Fruit fly (Drosophila melanogaster) whole organism, embryonic: ENCODE data around the gene CG13123.
A peak's percentile ranks its signal among the peaks of the same experiment; 100 is the strongest.

Source experiments
- Ada2b ChIP-seq: fragments of 200-800 bp; sonication (Bioruptor generic); IDR thresholded peaks from 2 replicates; pipeline ENCODE4 v1.3.6; 2022; ENCODE audit warnings: missing biosample characterization, missing genetic modification characterization
- Atf6 ChIP-seq: fragments of 200-800 bp; sonication (Bioruptor generic); IDR thresholded peaks from 2 replicates; pipeline ENCODE4 v1.3.6; 2022; ENCODE audit warnings: missing biosample characterization, missing genetic modification characterization
- B-H2 ChIP-seq: fragments of 200-800 bp; sonication (Bioruptor generic); optimal IDR thresholded peaks from 2 replicates; lab custom pipeline; 2018; ENCODE audit warnings: missing biosample characterization, mild to moderate bottlenecking, missing genetic modification characterization
- CG10431 ChIP-seq: fragments of 200-800 bp; sonication (Bioruptor generic); optimal IDR thresholded peaks from 3 replicates; lab custom pipeline; 2018; ENCODE audit warnings: missing biosample characterization, mild to moderate bottlenecking, missing genetic modification characterization
- CG10959 ChIP-seq: fragments of 200-800 bp; sonication (Bioruptor generic); IDR thresholded peaks from 2 replicates; pipeline ENCODE4 v1.3.6; 2022; ENCODE audit warnings: missing biosample characterization, missing genetic modification characterization
- CG12071 ChIP-seq: fragments of 200-800 bp; sonication (Bioruptor generic); optimal IDR thresholded peaks from 3 replicates; lab custom pipeline; 2018; ENCODE audit warnings: missing biosample characterization, mild to moderate bottlenecking, missing genetic modification characterization
- CG12155 ChIP-seq: fragments of 200-800 bp; sonication (Bioruptor generic); optimal IDR thresholded peaks from 3 replicates; lab custom pipeline; 2016; ENCODE audit warnings: missing biosample characterization, missing genetic modification characterization
- CG13296 ChIP-seq: fragments of 200-800 bp; sonication (Bioruptor generic); optimal IDR thresholded peaks from 3 replicates; lab custom pipeline; 2018; ENCODE audit warnings: missing biosample characterization, mild to moderate bottlenecking, missing genetic modification characterization
- CG13894 ChIP-seq: fragments of 200-800 bp; sonication (Bioruptor generic); optimal IDR thresholded peaks from 3 replicates; lab custom pipeline; 2018; ENCODE audit warnings: missing biosample characterization, mild to moderate bottlenecking, missing genetic modification characterization, moderate library complexity
- CG14050 ChIP-seq: fragments of 200-800 bp; sonication (Bioruptor generic); IDR thresholded peaks from 3 replicates; pipeline ENCODE4 v1.3.6; 2022; ENCODE audit warnings: missing biosample characterization, missing genetic modification characterization
- CG17328 ChIP-seq: fragments of 200-800 bp; sonication (Bioruptor generic); IDR thresholded peaks from 2 replicates; pipeline ENCODE4 v1.3.6; 2022; ENCODE audit warnings: missing biosample characterization, missing genetic modification characterization
- CG17568 ChIP-seq: fragments of 200-800 bp; sonication (Bioruptor generic); optimal IDR thresholded peaks from 2 replicates; lab custom pipeline; 2018; ENCODE audit warnings: missing biosample characterization, mild to moderate bottlenecking, missing genetic modification characterization, moderate library complexity
- CG17829 ChIP-seq: fragments of 200-800 bp; optimal IDR thresholded peaks from 2 replicates; lab custom pipeline; 2019; ENCODE audit warnings: missing biosample characterization, mild to moderate bottlenecking, missing genetic modification characterization, moderate library complexity
- CG18011 ChIP-seq: fragments of 200-800 bp; sonication (Bioruptor generic); optimal IDR thresholded peaks from 2 replicates; lab custom pipeline; 2017; ENCODE audit warnings: missing biosample characterization, missing genetic modification characterization, mild to moderate bottlenecking, moderate library complexity, missing genotype
- CG2678 ChIP-seq: fragments of 200-800 bp; sonication (Bioruptor generic); optimal IDR thresholded peaks from 3 replicates; lab custom pipeline; 2019; ENCODE audit warnings: missing biosample characterization, mild to moderate bottlenecking, missing genetic modification characterization, moderate library complexity
- CG2889 ChIP-seq: fragments of 200-800 bp; sonication (Bioruptor generic); IDR thresholded peaks from 3 replicates; pipeline ENCODE4 v1.3.6; 2022; ENCODE audit warnings: missing biosample characterization, missing genetic modification characterization
- CG31224 ChIP-seq: fragments of 200-800 bp; sonication (Bioruptor generic); IDR thresholded peaks from 2 replicates; pipeline ENCODE4 v1.3.6; 2022; ENCODE audit warnings: missing biosample characterization, missing genetic modification characterization
- CG5180 ChIP-seq: fragments of 200-800 bp; sonication (Bioruptor generic); optimal IDR thresholded peaks from 3 replicates; lab custom pipeline; 2017; ENCODE audit warnings: missing biosample characterization, missing genetic modification characterization, mild to moderate bottlenecking, moderate library complexity, missing genetic modification reagents
- CG7928 ChIP-seq: fragments of 200-800 bp; sonication (Bioruptor generic); optimal IDR thresholded peaks from 2 replicates; lab custom pipeline; 2017; ENCODE audit warnings: missing biosample characterization, mild to moderate bottlenecking, missing genetic modification characterization
- CG8388 ChIP-seq: fragments of 200-800 bp; sonication (Bioruptor generic); optimal IDR thresholded peaks from 2 replicates; lab custom pipeline; 2019; ENCODE audit warnings: missing biosample characterization, mild to moderate bottlenecking, missing genetic modification characterization, moderate library complexity
- CG9817 ChIP-seq: fragments of 200-800 bp; sonication (Bioruptor generic); optimal IDR thresholded peaks from 2 replicates; lab custom pipeline; 2018; ENCODE audit warnings: missing biosample characterization, mild to moderate bottlenecking, missing genetic modification characterization, moderate library complexity
- CTCF ChIP-seq: fragments of 200-800 bp; sonication (Bioruptor generic); optimal IDR thresholded peaks from 2 replicates; lab custom pipeline; 2017; ENCODE audit warnings: missing biosample characterization, mild to moderate bottlenecking, missing genetic modification characterization, moderate library complexity
- D19A ChIP-seq: fragments of 200-800 bp; optimal IDR thresholded peaks from 3 replicates; lab custom pipeline; 2019; ENCODE audit warnings: missing biosample characterization, mild to moderate bottlenecking, missing genetic modification characterization, moderate library complexity
- ERR ChIP-seq: fragments of 200-800 bp; sonication (Bioruptor generic); optimal IDR thresholded peaks from 2 replicates; lab custom pipeline; 2016; ENCODE audit warnings: missing biosample characterization, missing genetic modification characterization
- Hand ChIP-seq: fragments of 200-800 bp; sonication (Bioruptor generic); optimal IDR thresholded peaks from 2 replicates; lab custom pipeline; 2017; ENCODE audit warnings: mild to moderate bottlenecking, missing biosample characterization, missing genetic modification reagents, missing genetic modification characterization
- Hey ChIP-seq: fragments of 200-800 bp; sonication (Bioruptor generic); optimal IDR thresholded peaks from 3 replicates; lab custom pipeline; 2018; ENCODE audit warnings: missing biosample characterization, mild to moderate bottlenecking, missing genetic modification characterization
- Hmr ChIP-seq: fragments of 200-800 bp; sonication (Bioruptor generic); optimal IDR thresholded peaks from 3 replicates; lab custom pipeline; 2017; ENCODE audit warnings: mild to moderate bottlenecking, missing biosample characterization, missing genetic modification reagents, missing genetic modification characterization
- Med ChIP-seq: fragments of 200-800 bp; sonication (Bioruptor generic); peaks from one replicate; lab custom pipeline; 2016; ENCODE audit warnings: missing biosample characterization, missing genetic modification characterization, mild to moderate bottlenecking, inconsistent platforms, moderate library complexity
- Rfx ChIP-seq: fragments of 200-800 bp; sonication (Bioruptor generic); IDR thresholded peaks from 2 replicates; pipeline ENCODE4 v1.3.6; 2022; ENCODE audit warnings: missing biosample characterization, missing genetic modification characterization
- Taf1 ChIP-seq: fragments of 200-800 bp; sonication (Bioruptor generic); IDR thresholded peaks from 2 replicates; pipeline ENCODE4 v1.3.6; 2022; ENCODE audit warnings: missing biosample characterization, missing genetic modification characterization
- Xrp1 ChIP-seq: fragments of 200-800 bp; sonication (Bioruptor generic); IDR thresholded peaks from 2 replicates; pipeline ENCODE4 v1.3.6; 2022; ENCODE audit warnings: missing biosample characterization, missing genetic modification characterization
- bab2 ChIP-seq: fragments of 200-800 bp; sonication (Bioruptor generic); optimal IDR thresholded peaks from 2 replicates; lab custom pipeline; 2016; ENCODE audit warnings: missing biosample characterization, missing genetic modification characterization
- btn ChIP-seq: fragments of 200-800 bp; sonication (Bioruptor generic); optimal IDR thresholded peaks from 2 replicates; lab custom pipeline; 2016; ENCODE audit warnings: missing biosample characterization, missing genetic modification characterization
- cad ChIP-seq: fragments of >200 bp; optimal IDR thresholded peaks from 2 replicates; lab custom pipeline; 2017; ENCODE audit warnings: missing biosample characterization, missing genetic modification characterization
- ci ChIP-seq: fragments of 200-800 bp; sonication (Bioruptor generic); IDR thresholded peaks from 3 replicates; pipeline ENCODE4 v1.3.6; 2022; ENCODE audit warnings: missing biosample characterization, missing genetic modification characterization
- crc ChIP-seq: fragments of 200-800 bp; sonication (Bioruptor generic); optimal IDR thresholded peaks from 2 replicates; lab custom pipeline; 2016; ENCODE audit warnings: missing biosample characterization, missing genetic modification characterization
- croc ChIP-seq: fragments of 200-800 bp; sonication (Bioruptor generic); conservative IDR thresholded peaks from 3 replicates; pipeline ENCODE4 v1.3.6; 2022; ENCODE audit warnings: missing biosample characterization, missing genetic modification characterization
- disco-r ChIP-seq: fragments of 200-800 bp; sonication (Bioruptor generic); optimal IDR thresholded peaks from 2 replicates; lab custom pipeline; 2016; ENCODE audit warnings: missing biosample characterization, missing genetic modification characterization
- dysf ChIP-seq: fragments of 200-800 bp; sonication (Bioruptor generic); IDR thresholded peaks from 3 replicates; pipeline ENCODE4 v1.3.6; 2022; ENCODE audit warnings: missing biosample characterization, missing genetic modification characterization
- ems ChIP-seq: fragments of 200-800 bp; sonication (Bioruptor generic); optimal IDR thresholded peaks from 3 replicates; lab custom pipeline; 2016; ENCODE audit warnings: missing biosample characterization, missing genetic modification characterization
- fru ChIP-seq: fragments of >200 bp; optimal IDR thresholded peaks from 2 replicates; lab custom pipeline; 2017
- ftz-f1 ChIP-seq: fragments of 200-800 bp; sonication (Bioruptor generic); optimal IDR thresholded peaks from 2 replicates; lab custom pipeline; 2016; ENCODE audit warnings: missing biosample characterization, missing genetic modification characterization
- gce ChIP-seq: fragments of 200-800 bp; sonication (Bioruptor generic); IDR thresholded peaks from 3 replicates; pipeline ENCODE4 v1.3.6; 2022; ENCODE audit warnings: missing biosample characterization, missing genetic modification characterization
- kay ChIP-seq: fragments of 200-800 bp; sonication (Bioruptor generic); optimal IDR thresholded peaks from 2 replicates; lab custom pipeline; 2016; ENCODE audit warnings: missing biosample characterization, missing genetic modification characterization
- ken ChIP-seq: fragments of 200-800 bp; sonication (Bioruptor generic); IDR thresholded peaks from 3 replicates; pipeline ENCODE4 v1.3.6; 2022; ENCODE audit warnings: missing biosample characterization, missing genetic modification characterization
- lola ChIP-seq, 3 experiments: fragments of >200 bp in 2 of 3; fragments of 200-800 bp in 1 of 3; sonication (Bioruptor generic) in 1 of 3; optimal IDR thresholded peaks; 2 replicates each; lab custom pipeline; 2017 to 2019; ENCODE audit warnings: missing biosample characterization in 3 of 3, missing genetic modification characterization in 3 of 3, mild to moderate bottlenecking in 1 of 3, moderate library complexity in 1 of 3
- odd ChIP-seq: fragments of 200-800 bp; sonication (Bioruptor generic); optimal IDR thresholded peaks from 2 replicates; lab custom pipeline; 2017; ENCODE audit warnings: missing biosample characterization, mild to moderate bottlenecking, missing genetic modification characterization
- pho ChIP-seq: fragments of 200-800 bp; sonication (Bioruptor generic); optimal IDR thresholded peaks from 2 replicates; lab custom pipeline; 2016; ENCODE audit warnings: missing biosample characterization, missing genetic modification characterization
- sr ChIP-seq: fragments of 200-800 bp; sonication (Bioruptor generic); IDR thresholded peaks from 3 replicates; pipeline ENCODE4 v1.3.6; 2022; ENCODE audit warnings: missing biosample characterization, missing genetic modification characterization
- usp ChIP-seq: fragments of >200 bp; optimal IDR thresholded peaks from 2 replicates; lab custom pipeline; 2017; ENCODE audit warnings: missing biosample characterization, missing genetic modification characterization
- vfl ChIP-seq: fragments of 200-800 bp; sonication (Bioruptor generic); optimal IDR thresholded peaks from 2 replicates; lab custom pipeline; 2016; ENCODE audit warnings: missing biosample characterization, missing genetic modification characterization

CG13123 gene

DNA sequence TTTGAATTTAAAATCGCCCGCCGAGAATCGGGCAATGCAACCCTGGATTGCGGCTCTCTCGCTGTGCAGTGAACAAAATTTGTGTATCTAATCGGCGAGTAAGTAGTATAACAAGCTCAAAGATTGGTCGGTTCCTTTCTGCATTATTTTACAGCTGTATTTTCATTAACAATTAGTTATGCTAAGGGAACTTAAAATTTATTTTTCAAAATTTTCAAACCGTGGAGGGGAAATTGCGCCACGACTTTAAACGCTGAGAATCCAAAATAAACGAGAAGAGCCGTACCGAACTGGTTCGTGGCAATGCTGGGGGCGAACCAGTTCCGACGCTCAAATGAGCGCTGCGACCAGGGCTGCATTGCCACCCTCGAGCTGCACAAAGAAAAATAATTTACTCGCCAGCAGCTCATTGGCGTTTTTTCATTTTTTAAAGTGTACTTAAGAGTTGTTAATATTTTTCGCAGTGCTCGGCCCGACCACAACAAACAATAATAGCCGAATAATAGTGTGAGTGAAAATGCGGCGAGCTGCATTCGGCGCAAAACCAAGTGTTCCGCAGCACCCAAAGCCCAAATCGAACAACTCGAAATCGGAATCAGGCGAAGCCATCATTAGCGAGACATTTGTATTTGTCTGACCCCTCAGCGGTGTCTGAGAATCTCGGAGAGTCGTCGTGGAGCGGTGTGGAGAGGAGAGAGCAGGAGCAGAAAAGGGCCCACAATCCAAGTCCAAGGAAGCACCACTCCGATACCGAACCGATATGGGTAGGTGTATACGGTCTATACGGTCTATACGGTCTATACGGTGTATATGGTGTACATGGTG is 34.7 kb downstream of the CG13123 start, which contains the start of gene zf30C (continued):
- peak; percentile 18 for TF ChIP-seq odd (GFP tag; lab: Kevin White, UChicago)
- peak; percentile 79 for TF ChIP-seq ERR (GFP tag; lab: Kevin White, UChicago)
- TF ChIP-seq pho (GFP tag; lab: Kevin White, UChicago), result peak; percentile 88
- TF ChIP-seq Rfx (GFP tag; lab: Robert Waterston, UW), result peak; percentile 93
- peak; percentile 58 for TF ChIP-seq CG13894 (tag; lab: Kevin White, UChicago)
- TF ChIP-seq Xrp1 (GFP tag; lab: Robert Waterston, UW), result peak; percentile 76
- peak; percentile 57; the same call in 2 of the 3 replicates for TF ChIP-seq CG14050 (GFP tag; lab: Robert Waterston, UW)
- TF ChIP-seq btn (GFP tag; lab: Kevin White, UChicago), result peak; percentile 16
- TF ChIP-seq Atf6, result peak; percentile 82
- TF ChIP-seq crc (GFP tag; lab: Kevin White, UChicago), result peak; percentile 78
- TF ChIP-seq CG7928 (GFP tag; lab: Kevin White, UChicago), result peak; percentile 95
- TF ChIP-seq bab2 (GFP tag; lab: Kevin White, UChicago), result peak; percentile 92
- TF ChIP-seq vfl (GFP tag; lab: Kevin White, UChicago), result peak; percentile 85
- peak; percentile 64 for TF ChIP-seq Taf1 (GFP tag; lab: Robert Waterston, UW)
- peak; percentile 77 for TF ChIP-seq CG2678 (tag; lab: Kevin White, UChicago)
- peak; percentile 89 for TF ChIP-seq ems (GFP tag; lab: Kevin White, UChicago)
- peak; percentile 59 for TF ChIP-seq D19A (tag; lab: Kevin White, UChicago)
- TF ChIP-seq CG8388, result peak; percentile 65
- TF ChIP-seq dysf (GFP tag; lab: Robert Waterston, UW), result peak; percentile 82
- peak; percentile 62 for TF ChIP-seq disco-r (GFP tag; lab: Kevin White, UChicago)
- peak; percentile 82 for TF ChIP-seq CG17829 (tag; lab: Kevin White, UChicago)
- TF ChIP-seq CG2889 (GFP tag; lab: Robert Waterston, UW), result peak; percentile 76
- peak; percentile 77 for TF ChIP-seq CG13296 (GFP tag; lab: Kevin White, UChicago)
- TF ChIP-seq fru (lab: Kevin White, UChicago), result peak; percentile 57
- peak; percentile 33 for TF ChIP-seq CG5180 (GFP tag; lab: Kevin White, UChicago)
- TF ChIP-seq CG12155 (GFP tag; lab: Kevin White, UChicago), result peak; percentile 100
- peak; percentile 76 for TF ChIP-seq kay (GFP tag; lab: Kevin White, UChicago)
- TF ChIP-seq sr, result peak; percentile 80
- TF ChIP-seq Hey (tag; lab: Kevin White, UChicago), result peak; percentile 28
- peak; percentile 79 for TF ChIP-seq B-H2 (GFP tag; lab: Kevin White, UChicago)
- peak; percentile 69 for TF ChIP-seq ftz-f1 (GFP tag; lab: Kevin White, UChicago)
- peak; percentile 84 for TF ChIP-seq CG17328 (GFP tag; lab: Robert Waterston, UW)
- peak; percentile 61 for TF ChIP-seq CG12071
- no peak for TF ChIP-seq usp (GFP tag; lab: Kevin White, UChicago)
- TF ChIP-seq Hmr (GFP tag; lab: Kevin White, UChicago), result peak; percentile 84
- TF ChIP-seq croc, result peak; percentile 40
- TF ChIP-seq CTCF (GFP tag; lab: Kevin White, UChicago), result peak; percentile 7
- TF ChIP-seq ci, result peak; percentile 95
- TF ChIP-seq Ada2b (GFP tag; lab: Robert Waterston, UW), result peak; percentile 76
- TF ChIP-seq CG10431 (GFP tag; lab: Kevin White, UChicago), result no peak
- peak; percentile 54; the same call in 1 of the 2 replicates for TF ChIP-seq CG10959 (GFP tag; lab: Robert Waterston, UW)
- peak in 1 of 3 experiments; percentile 60 for TF ChIP-seq lola (GFP tag; optimal IDR thresholded peaks at IDR 0.05; lab: Kevin White, UChicago)
- peak; percentile 32 for TF ChIP-seq Hand
- no peak for TF ChIP-seq CG17568
- TF ChIP-seq Med (GFP tag; lab: Kevin White, UChicago), result peak; percentile 99
- TF ChIP-seq gce (GFP tag; lab: Robert Waterston, UW), result peak; percentile 64; the same call in 1 of the 3 replicates
- TF ChIP-seq CG31224 (GFP tag; lab: Robert Waterston, UW), result peak; percentile 75
- peak; percentile 90 for TF ChIP-seq ken
- TF ChIP-seq CG18011 (GFP tag; lab: Kevin White, UChicago), result peak; percentile 82
- peak; percentile 85 for TF ChIP-seq CG9817 (tag; lab: Kevin White, UChicago)
- no peak for TF ChIP-seq cad (GFP tag; lab: Kevin White, UChicago)
